Worm (Caenorhabditis elegans) whole organism, L4 larva: ENCODE data around the gene srt-17.

Experiments
- F37D6.2 ChIP-seq: sonication (generic microtip); optimal IDR thresholded peaks from 2 replicates; lab custom pipeline; 2016; ENCODE audit warnings: mild to moderate bottlenecking, missing genetic modification characterization, missing compliant biosample characterization
- F49E8.2 ChIP-seq: sonication (generic microtip); optimal IDR thresholded peaks from 2 replicates; lab custom pipeline; 2016; ENCODE audit warnings: missing compliant biosample characterization, mild to moderate bottlenecking, missing genetic modification characterization, borderline replicate concordance
- Y105C5A.15 ChIP-seq: fragments of 200-800 bp; sonication (Bioruptor generic); IDR thresholded peaks from 2 replicates; pipeline ENCODE4 v1.3.6; 2022; ENCODE audit warnings: missing genetic modification characterization, missing compliant biosample characterization
- ZK337.2 ChIP-seq: fragments of 200-800 bp; sonication (Bioruptor generic); IDR thresholded peaks from 2 replicates; pipeline ENCODE4 v1.3.6; 2022; ENCODE audit warnings: missing genetic modification reagents, missing genetic modification characterization, missing compliant biosample characterization
- ZK546.5 ChIP-seq, 2 experiments: sonication (generic microtip); optimal IDR thresholded peaks; 2 replicates each; lab custom pipeline; 2017; ENCODE audit warnings: missing biosample characterization in 2 of 2, missing genetic modification characterization in 2 of 2
- aha-1 ChIP-seq: fragments of 150-350 bp; peaks from one replicate; lab custom pipeline; 2014; ENCODE audit warnings: missing biosample characterization, missing genetic modification characterization
- aly-2 ChIP-seq: sonication (generic microtip); optimal IDR thresholded peaks from 2 replicates; lab custom pipeline; 2018; ENCODE audit warnings: missing biosample characterization, missing genetic modification characterization
- ceh-28 ChIP-seq: fragments of 150-350 bp; optimal IDR thresholded peaks from 2 replicates; lab custom pipeline; 2014; ENCODE audit warnings: missing biosample characterization, missing genetic modification reagents, missing genetic modification characterization
- ces-1 ChIP-seq: fragments of 150-350 bp; sonication (generic microtip); optimal IDR thresholded peaks from 4 replicates; lab custom pipeline; 2014; ENCODE audit warnings: missing biosample characterization, missing genetic modification reagents, missing genetic modification characterization
- daf-16 ChIP-seq, 3 experiments: sonication (generic microtip); optimal IDR thresholded peaks; 2 replicates each; lab custom pipeline; 2016 to 2017; ENCODE audit warnings: missing genetic modification characterization in 3 of 3, missing genetic modification reagents in 3 of 3, mild to moderate bottlenecking in 2 of 3, missing compliant biosample characterization in 2 of 3, missing biosample characterization in 1 of 3, moderate library complexity in 1 of 3
- daf-19 ChIP-seq: fragments of 200-800 bp; sonication (Bioruptor generic); conservative IDR thresholded peaks from 2 replicates; pipeline ENCODE4 v1.3.6; 2022; ENCODE audit warnings: missing genetic modification characterization, missing compliant biosample characterization
- daf-8 ChIP-seq: fragments of 200-800 bp; sonication (Bioruptor generic); IDR thresholded peaks from 2 replicates; pipeline ENCODE4 v1.3.6; 2022; ENCODE audit warnings: missing genetic modification characterization, missing compliant biosample characterization
- fkh-10 ChIP-seq: fragments of 150-350 bp; optimal IDR thresholded peaks from 2 replicates; lab custom pipeline; 2014; ENCODE audit warnings: missing biosample characterization, missing genetic modification reagents, missing genetic modification characterization
- fos-1 ChIP-seq: fragments of 150-350 bp; optimal IDR thresholded peaks from 2 replicates; lab custom pipeline; 2014; ENCODE audit warnings: missing biosample characterization, missing genetic modification characterization
- hif-1 ChIP-seq, 2 experiments: sonication (generic microtip); optimal IDR thresholded peaks; 2 replicates each; lab custom pipeline; 2016 to 2017; ENCODE audit warnings: missing compliant biosample characterization in 2 of 2, missing genetic modification characterization in 2 of 2, missing genetic modification reagents in 2 of 2, missing genotype in 2 of 2, mild to moderate bottlenecking in 1 of 2
- hlh-11 ChIP-seq: fragments of 200-800 bp; sonication (Bioruptor generic); optimal IDR thresholded peaks from 2 replicates; lab custom pipeline; 2018; ENCODE audit warnings: mild to moderate bottlenecking, missing genetic modification characterization, missing compliant biosample characterization
- hlh-30 ChIP-seq: sonication (generic microtip); optimal IDR thresholded peaks from 2 replicates; lab custom pipeline; 2017; ENCODE audit warnings: antibody characterized with exemption, mild to moderate bottlenecking, missing genetic modification characterization, missing compliant biosample characterization; ENCODE audit not compliant: insufficient read depth
- hmg-1.1 ChIP-seq: fragments of 200-800 bp; sonication (Bioruptor generic); IDR thresholded peaks from 2 replicates; pipeline ENCODE4 v1.3.6; 2022; ENCODE audit warnings: missing genetic modification reagents, missing genetic modification characterization, missing compliant biosample characterization
- lin-29 ChIP-seq: fragments of 200-800 bp; sonication (Bioruptor generic); IDR thresholded peaks from 2 replicates; pipeline ENCODE4 v1.3.6; 2022; ENCODE audit warnings: missing genetic modification reagents, missing genetic modification characterization, missing compliant biosample characterization
- lsy-2 ChIP-seq, 2 experiments: fragments of 150-350 bp in 1 of 2; sonication (generic microtip) in 1 of 2; optimal IDR thresholded peaks; 2 replicates each; lab custom pipeline; 2014 to 2017; ENCODE audit warnings: missing biosample characterization in 2 of 2, missing genetic modification characterization in 2 of 2
- mdl-1 ChIP-seq, 2 experiments: fragments of 150-350 bp in 1 of 2; sonication (generic microtip) in 1 of 2; optimal IDR thresholded peaks; 2 replicates each; lab custom pipeline; 2014 to 2017; ENCODE audit warnings: missing biosample characterization in 2 of 2, missing genetic modification characterization in 2 of 2
- mdt-29 ChIP-seq: fragments of 200-800 bp; sonication (Bioruptor generic); IDR thresholded peaks from 2 replicates; pipeline ENCODE4 v1.3.6; 2022; ENCODE audit warnings: missing genetic modification reagents, missing genetic modification characterization, missing compliant biosample characterization
- mes-2 ChIP-seq: sonication (generic microtip); optimal IDR thresholded peaks from 2 replicates; lab custom pipeline; 2016; ENCODE audit warnings: missing genotype, mild to moderate bottlenecking, missing genetic modification characterization, missing compliant biosample characterization; ENCODE audit not compliant: poor library complexity, severe bottlenecking
- mxl-2 ChIP-seq: fragments of 200-800 bp; sonication (Bioruptor generic); conservative IDR thresholded peaks from 2 replicates; pipeline ENCODE4 v1.3.6; 2022; ENCODE audit warnings: missing genetic modification reagents, missing genetic modification characterization, missing compliant biosample characterization
- mxl-3 ChIP-seq: fragments of 200-800 bp; sonication (Bioruptor generic); optimal IDR thresholded peaks from 2 replicates; lab custom pipeline; 2018; ENCODE audit warnings: mild to moderate bottlenecking, missing genetic modification characterization, missing compliant biosample characterization
- nhr-102 ChIP-seq: sonication (generic microtip); optimal IDR thresholded peaks from 2 replicates; lab custom pipeline; 2016; ENCODE audit warnings: mild to moderate bottlenecking, missing genetic modification characterization, moderate library complexity, missing compliant biosample characterization
- nhr-111 ChIP-seq: fragments of 200-800 bp; sonication (Bioruptor generic); optimal IDR thresholded peaks from 2 replicates; lab custom pipeline; 2018; ENCODE audit warnings: mild to moderate bottlenecking, missing genetic modification characterization, missing compliant biosample characterization
- nhr-28 ChIP-seq: fragments of 150-350 bp; optimal IDR thresholded peaks from 2 replicates; lab custom pipeline; 2014; ENCODE audit warnings: missing biosample characterization, missing genetic modification characterization
- nhr-41 ChIP-seq: fragments of 200-800 bp; sonication (Bioruptor generic); IDR thresholded peaks from 2 replicates; pipeline ENCODE4 v1.3.6; 2022; ENCODE audit warnings: missing genetic modification reagents, missing genetic modification characterization, missing compliant biosample characterization
- nhr-48 ChIP-seq: sonication (generic microtip); optimal IDR thresholded peaks from 2 replicates; lab custom pipeline; 2016; ENCODE audit warnings: mild to moderate bottlenecking, missing genetic modification characterization, missing compliant biosample characterization
- nhr-76 ChIP-seq: fragments of 150-350 bp; optimal IDR thresholded peaks from 2 replicates; lab custom pipeline; 2014; ENCODE audit warnings: missing biosample characterization, missing genetic modification characterization
- php-3 ChIP-seq: fragments of 200-800 bp; sonication (Bioruptor generic); IDR thresholded peaks from 2 replicates; pipeline ENCODE4 v1.3.6; 2022; ENCODE audit warnings: missing genetic modification reagents, missing genetic modification characterization, missing compliant biosample characterization
- pqm-1 ChIP-seq: sonication (generic microtip); optimal IDR thresholded peaks from 2 replicates; lab custom pipeline; 2017; ENCODE audit warnings: missing biosample characterization, missing genetic modification characterization
- rbr-2 ChIP-seq: sonication (generic microtip); optimal IDR thresholded peaks from 2 replicates; lab custom pipeline; 2016; ENCODE audit warnings: missing genotype, missing genetic modification characterization, missing compliant biosample characterization
- sdz-12 ChIP-seq: fragments of 200-800 bp; sonication (Bioruptor generic); optimal IDR thresholded peaks from 2 replicates; lab custom pipeline; 2018; ENCODE audit warnings: mild to moderate bottlenecking, missing genetic modification characterization, missing compliant biosample characterization
- skn-1 ChIP-seq: fragments of 150-350 bp; optimal IDR thresholded peaks from 2 replicates; lab custom pipeline; 2014; ENCODE audit warnings: missing biosample characterization, missing genetic modification characterization
- spr-1 ChIP-seq: sonication (generic microtip); optimal IDR thresholded peaks from 2 replicates; lab custom pipeline; 2016; ENCODE audit warnings: mild to moderate bottlenecking, missing genetic modification characterization, missing compliant biosample characterization
- spr-3 ChIP-seq: fragments of 200-800 bp; sonication (Bioruptor generic); optimal IDR thresholded peaks from 2 replicates; lab custom pipeline; 2018; ENCODE audit warnings: mild to moderate bottlenecking, missing genetic modification characterization, missing compliant biosample characterization
- unc-39 ChIP-seq: sonication (generic microtip); optimal IDR thresholded peaks from 2 replicates; lab custom pipeline; 2017; ENCODE audit warnings: missing biosample characterization, missing genetic modification characterization
- unc-62 ChIP-seq, 3 experiments: fragments of 150-350 bp in 1 of 3; sonication (generic microtip); optimal IDR thresholded peaks in 2 of 3; peaks in 1 of 3; 1 replicate in 1 of 3; 2 replicates in 2 of 3; lab custom pipeline; 2014 to 2017; ENCODE audit warnings: missing biosample characterization in 3 of 3, missing genetic modification characterization in 3 of 3, missing genetic modification reagents in 3 of 3, missing genotype in 1 of 3
- vab-7 ChIP-seq: fragments of 200-800 bp; sonication (Bioruptor generic); IDR thresholded peaks from 2 replicates; pipeline ENCODE4 v1.3.6; 2022; ENCODE audit warnings: missing genetic modification reagents, missing genetic modification characterization, missing compliant biosample characterization
- zip-11 ChIP-seq: fragments of 200-800 bp; sonication (Bioruptor generic); IDR thresholded peaks from 2 replicates; pipeline ENCODE4 v1.3.6; 2022; ENCODE audit warnings: missing genetic modification characterization, missing compliant biosample characterization
- zip-2 ChIP-seq: fragments of 150-350 bp; optimal IDR thresholded peaks from 2 replicates; lab custom pipeline; 2014; ENCODE audit warnings: missing biosample characterization, missing genetic modification characterization

srt-17 gene

DNA sequence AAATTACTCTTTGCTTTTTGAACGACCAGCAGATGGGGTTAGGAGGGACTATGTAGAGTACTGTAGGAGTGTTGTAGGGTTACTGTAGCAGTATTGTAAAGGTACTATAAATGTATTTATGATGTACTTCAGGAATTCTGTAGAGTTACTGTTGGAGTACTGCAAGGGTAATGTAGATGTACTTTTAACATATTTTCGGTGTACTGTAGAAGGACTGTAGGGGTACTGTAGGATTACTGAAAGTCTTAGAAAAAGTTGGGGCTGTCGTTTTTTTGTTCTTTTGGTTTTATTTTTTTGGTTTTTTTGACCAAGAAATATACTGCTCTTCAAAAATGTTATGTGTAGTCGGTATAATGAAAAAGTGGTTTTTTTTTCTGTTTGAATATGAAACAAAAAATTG, 26.2 kb downstream of the srt-17 start:
- TF ChIP-seq mxl-3 (GFP tag; lab: Kevin White, UChicago) (no peak), spr-1 (tag; lab: Kevin White, UChicago) (no peak), unc-62 (GFP tag; optimal IDR thresholded peaks at IDR 0.05 in 1 of 2; lab: Kevin White, UChicago) (peak in 1 of 2 experiments; percentile 92), unc-62 (tag; optimal IDR thresholded peaks at IDR 0.05; lab: Kevin White, UChicago) (no peak), ZK546.5 (tag; optimal IDR thresholded peaks at IDR 0.05; lab: Kevin White, UChicago) (no peak), vab-7 (GFP tag; lab: Robert Waterston, UW) (no peak), hlh-11 (tag; lab: Kevin White, UChicago) (no peak), spr-3 (GFP tag; lab: Kevin White, UChicago) (no peak), fos-1 (no peak), mxl-2 (GFP tag; lab: Robert Waterston, UW) (no peak), nhr-41 (GFP tag; lab: Robert Waterston, UW) (no peak), daf-8 (GFP tag; lab: Robert Waterston, UW) (no peak), hmg-1.1 (GFP tag; lab: Robert Waterston, UW) (no peak), zip-2 (tag; lab: Kevin White, UChicago) (no peak), zip-11 (GFP tag; lab: Robert Waterston, UW) (no peak), lsy-2 (tag; optimal IDR thresholded peaks at IDR 0.05; lab: Kevin White, UChicago) (no peak), aha-1 (tag; lab: Kevin White, UChicago) (peak; percentile 41)

DNA sequence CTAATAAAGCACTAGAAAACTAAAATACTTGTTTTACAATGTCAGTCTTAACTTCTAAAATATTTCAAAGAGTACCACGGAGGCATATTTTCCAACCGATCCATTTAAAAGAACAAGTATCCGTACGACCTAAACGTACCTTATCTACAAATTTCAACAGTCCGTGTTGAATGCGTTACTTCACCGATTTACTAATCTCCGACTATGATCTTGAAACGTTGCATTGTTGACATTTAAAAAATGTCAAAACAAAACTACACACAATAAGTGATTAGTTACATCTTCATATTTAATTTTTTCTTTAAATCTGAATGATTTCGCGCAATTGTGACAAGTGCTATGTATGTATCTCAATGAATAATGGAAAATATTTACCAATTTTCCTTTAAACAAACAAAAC, 27.0 kb downstream of the srt-17 start:
- TF ChIP-seq aha-1 (tag; lab: Kevin White, UChicago): no peak
- TF ChIP-seq hif-1 (tag; optimal IDR thresholded peaks at IDR 0.05; lab: Kevin White, UChicago): no peak
- TF ChIP-seq hmg-1.1 (GFP tag; lab: Robert Waterston, UW): no peak
- TF ChIP-seq mdl-1 (tag; optimal IDR thresholded peaks at IDR 0.05; lab: Kevin White, UChicago): no peak
- no peak for TF ChIP-seq unc-39 (tag; lab: Kevin White, UChicago)
- no peak for TF ChIP-seq fos-1
- TF ChIP-seq spr-3 (GFP tag; lab: Kevin White, UChicago): no peak
- no peak for TF ChIP-seq sdz-12
- no peak for TF ChIP-seq daf-16 (GFP tag; optimal IDR thresholded peaks at IDR 0.05; lab: Kevin White, UChicago)
- no peak for TF ChIP-seq daf-16 (tag; optimal IDR thresholded peaks at IDR 0.05; lab: Kevin White, UChicago)
- no peak for TF ChIP-seq ceh-28 (tag; lab: Kevin White, UChicago)
- no peak for TF ChIP-seq daf-19 (GFP tag; lab: Robert Waterston, UW)
- TF ChIP-seq mdt-29: no peak
- no peak for TF ChIP-seq fkh-10 (GFP tag; lab: Kevin White, UChicago)
- no peak for TF ChIP-seq nhr-76
- no peak for TF ChIP-seq php-3
- no peak for TF ChIP-seq aly-2 (tag; lab: Kevin White, UChicago)
- no peak for TF ChIP-seq Y105C5A.15

DNA sequence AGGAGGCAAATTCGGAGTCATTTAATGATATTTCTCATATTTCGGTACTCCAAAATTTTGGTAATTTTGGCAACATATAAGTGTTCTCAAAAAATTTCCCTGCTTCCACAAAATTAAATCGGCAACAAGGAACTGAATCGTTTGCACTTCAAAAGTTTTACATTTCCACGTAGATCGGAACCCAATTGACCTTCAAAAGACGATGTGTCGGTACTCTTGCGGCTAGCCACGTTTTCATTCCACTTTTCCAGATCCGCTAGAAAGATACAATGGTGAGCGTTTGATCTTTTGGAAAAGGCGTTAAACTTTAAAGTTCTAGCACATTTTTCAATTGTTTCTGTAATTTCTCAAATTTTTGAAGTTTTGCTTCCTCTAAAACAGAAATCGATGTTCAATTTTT, 27.9 kb downstream of the srt-17 start:
- TF ChIP-seq nhr-28 (tag; lab: Kevin White, UChicago): no peak
- TF ChIP-seq rbr-2 (tag; lab: Kevin White, UChicago): no peak
- no peak for TF ChIP-seq pqm-1
- no peak for TF ChIP-seq mes-2 (tag; lab: Kevin White, UChicago)
- no peak for TF ChIP-seq zip-2 (tag; lab: Kevin White, UChicago)
- TF ChIP-seq skn-1 (tag; lab: Kevin White, UChicago): no peak
- TF ChIP-seq lin-29 (GFP tag; lab: Robert Waterston, UW): no peak
- TF ChIP-seq ZK337.2: no peak
- no peak for TF ChIP-seq nhr-111 (GFP tag; lab: Kevin White, UChicago)
- no peak for TF ChIP-seq nhr-102
- TF ChIP-seq F37D6.2 (tag; lab: Kevin White, UChicago): no peak
- TF ChIP-seq nhr-48 (tag; lab: Kevin White, UChicago): no peak
- no peak for TF ChIP-seq fos-1
- no peak for TF ChIP-seq F49E8.2 (tag; lab: Kevin White, UChicago)
- no peak for TF ChIP-seq ces-1 (GFP tag; lab: Kevin White, UChicago)
- no peak for TF ChIP-seq hlh-30 (tag; lab: Kevin White, UChicago)
- TF ChIP-seq php-3: no peak
